Fruit fly (Drosophila melanogaster) whole organism, pupa: ENCODE data around the gene kek5.

Experiments
- CG10348 ChIP-seq: fragments of 200-800 bp; sonication (Bioruptor generic); IDR thresholded peaks from 2 replicates; pipeline ENCODE4 v1.3.6; 2022; ENCODE audit warnings: missing biosample characterization, missing genetic modification characterization
- CG12605 ChIP-seq: fragments of 200-800 bp; sonication (Bioruptor generic); IDR thresholded peaks from 2 replicates; pipeline ENCODE4 v1.3.6; 2022; ENCODE audit warnings: missing biosample characterization, missing genetic modification characterization
- CG13204 ChIP-seq: fragments of 200-800 bp; sonication (Bioruptor generic); optimal IDR thresholded peaks from 2 replicates; lab custom pipeline; 2018; ENCODE audit warnings: missing biosample characterization, mild to moderate bottlenecking, missing genetic modification characterization, moderate library complexity
- CG14655 ChIP-seq: fragments of 200-800 bp; sonication (Bioruptor generic); optimal IDR thresholded peaks from 3 replicates; lab custom pipeline; 2017; ENCODE audit warnings: mild to moderate bottlenecking, missing biosample characterization, missing genetic modification reagents, missing genetic modification characterization
- CG15710 ChIP-seq: fragments of 200-800 bp; sonication (Bioruptor generic); optimal IDR thresholded peaks from 2 replicates; lab custom pipeline; 2018; ENCODE audit warnings: missing biosample characterization, mild to moderate bottlenecking, missing genetic modification characterization, moderate library complexity
- CG17806 ChIP-seq: fragments of 200-800 bp; sonication (Bioruptor generic); optimal IDR thresholded peaks from 2 replicates; lab custom pipeline; 2018; ENCODE audit warnings: missing biosample characterization, mild to moderate bottlenecking, missing genetic modification characterization, moderate library complexity
- CG32121 ChIP-seq: fragments of 200-800 bp; sonication (Bioruptor generic); IDR thresholded peaks from 2 replicates; pipeline ENCODE4 v1.3.6; 2022; ENCODE audit warnings: missing biosample characterization, missing genetic modification characterization
- CG34367 ChIP-seq: fragments of 200-800 bp; sonication (Bioruptor generic); optimal IDR thresholded peaks from 2 replicates; lab custom pipeline; 2018; ENCODE audit warnings: missing biosample characterization, mild to moderate bottlenecking, missing genetic modification characterization
- CG4496 ChIP-seq: fragments of 200-800 bp; sonication (Bioruptor generic); IDR thresholded peaks from 3 replicates; pipeline ENCODE4 v1.3.6; 2022; ENCODE audit warnings: missing biosample characterization, missing genetic modification characterization
- CG8159 ChIP-seq: fragments of 200-800 bp; sonication (Bioruptor generic); optimal IDR thresholded peaks from 3 replicates; lab custom pipeline; 2018; ENCODE audit warnings: missing biosample characterization, mild to moderate bottlenecking, missing genetic modification characterization, moderate library complexity
- CG8301 ChIP-seq: fragments of 200-800 bp; sonication (Bioruptor generic); optimal IDR thresholded peaks from 2 replicates; lab custom pipeline; 2018; ENCODE audit warnings: missing biosample characterization, mild to moderate bottlenecking, missing genetic modification characterization
- CG9948 ChIP-seq: fragments of 200-800 bp; sonication (Bioruptor generic); optimal IDR thresholded peaks from 2 replicates; lab custom pipeline; 2018; ENCODE audit warnings: missing biosample characterization, mild to moderate bottlenecking, missing genetic modification characterization, moderate library complexity
- D1 ChIP-seq: fragments of 200-800 bp; sonication (Bioruptor generic); optimal IDR thresholded peaks from 2 replicates; lab custom pipeline; 2018; ENCODE audit warnings: missing biosample characterization, mild to moderate bottlenecking, missing genetic modification characterization, moderate library complexity
- EcR ChIP-seq: fragments of 200-800 bp; sonication (Bioruptor generic); optimal IDR thresholded peaks from 3 replicates; lab custom pipeline; 2019; ENCODE audit warnings: missing biosample characterization, missing genetic modification characterization, mild to moderate bottlenecking, moderate library complexity, missing genetic modification reagents
- Ets98B ChIP-seq: fragments of 200-800 bp; sonication (Bioruptor generic); IDR thresholded peaks from 2 replicates; pipeline ENCODE4 v1.3.6; 2022; ENCODE audit warnings: missing biosample characterization, missing genetic modification characterization
- Pif1A ChIP-seq: fragments of 200-800 bp; sonication (Bioruptor generic); optimal IDR thresholded peaks from 3 replicates; lab custom pipeline; 2016; ENCODE audit warnings: missing biosample characterization, missing genetic modification characterization
- Pif1B ChIP-seq: fragments of 200-800 bp; sonication (Bioruptor generic); optimal IDR thresholded peaks from 3 replicates; lab custom pipeline; 2016; ENCODE audit warnings: missing biosample characterization, missing genetic modification characterization
- Snoo ChIP-seq: fragments of 200-800 bp; sonication (Bioruptor generic); optimal IDR thresholded peaks from 3 replicates; lab custom pipeline; 2017; ENCODE audit warnings: missing biosample characterization, mild to moderate bottlenecking, missing genetic modification characterization, inconsistent platforms
- fd96Ca ChIP-seq: fragments of 200-800 bp; sonication (Bioruptor generic); IDR thresholded peaks from 3 replicates; pipeline ENCODE4 v1.3.6; 2022; ENCODE audit warnings: missing biosample characterization, missing genetic modification characterization
- gl ChIP-seq: fragments of 200-800 bp; sonication (Bioruptor generic); optimal IDR thresholded peaks from 2 replicates; lab custom pipeline; 2018; ENCODE audit warnings: missing biosample characterization, mild to moderate bottlenecking, missing genetic modification characterization
- rn ChIP-seq: fragments of 200-800 bp; sonication (Bioruptor generic); IDR thresholded peaks from 2 replicates; pipeline ENCODE4 v1.3.6; 2022; ENCODE audit warnings: missing biosample characterization, missing genetic modification characterization

kek5 gene

DNA sequence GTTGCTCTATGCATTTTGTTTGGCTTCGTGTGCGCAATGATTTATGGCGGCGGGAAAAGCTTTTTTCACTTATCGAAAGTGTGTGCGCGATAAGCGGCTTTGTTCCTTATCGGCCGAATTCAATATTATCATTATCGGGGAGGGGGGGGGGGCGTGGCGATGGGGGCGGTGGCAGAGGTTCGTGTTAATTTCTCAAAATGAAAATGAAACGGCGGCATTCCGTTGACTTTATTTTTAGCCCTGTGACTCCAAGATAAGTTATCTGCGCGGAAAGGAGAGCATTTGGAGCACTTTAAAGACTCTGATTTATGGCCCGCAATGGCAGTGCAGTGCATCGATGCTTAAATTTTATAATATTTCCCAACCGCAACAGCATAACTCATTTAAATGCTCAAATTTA is 68.9 kb downstream of the kek5 start:
- TF ChIP-seq CG9948 (tag; lab: Kevin White, UChicago) (no peak), Pif1A (no peak), fd96Ca (GFP tag; lab: Robert Waterston, UW) (no peak), Pif1B (GFP tag; lab: Kevin White, UChicago) (no peak), CG4496 (GFP tag; lab: Robert Waterston, UW) (no peak), CG15710 (tag; lab: Kevin White, UChicago) (no peak), D1 (tag; lab: Kevin White, UChicago) (no peak), gl (no peak), CG32121 (GFP tag; lab: Robert Waterston, UW) (no peak)

DNA sequence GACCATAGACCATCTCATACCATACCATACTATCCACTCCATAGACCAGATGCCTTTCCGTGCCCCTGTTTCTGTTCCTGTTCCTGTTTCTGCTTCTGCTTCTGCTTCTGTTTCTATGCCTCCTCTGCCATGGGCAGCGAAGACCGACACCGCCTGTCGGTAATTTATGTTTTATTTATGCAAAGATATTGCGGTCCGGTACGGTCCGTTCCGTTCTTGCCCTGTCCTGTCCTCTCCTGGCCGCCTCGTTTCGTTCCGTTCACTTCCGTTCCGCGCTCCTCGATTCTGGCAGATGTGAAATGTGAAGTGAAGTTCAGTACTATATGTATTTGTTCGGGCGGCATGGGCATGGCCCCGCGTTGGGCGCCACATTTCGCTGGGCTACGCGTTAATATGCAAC is 76.3 kb downstream of the kek5 start:
- TF ChIP-seq rn (GFP tag; lab: Robert Waterston, UW) (no peak), CG13204 (peak; percentile 36)

DNA sequence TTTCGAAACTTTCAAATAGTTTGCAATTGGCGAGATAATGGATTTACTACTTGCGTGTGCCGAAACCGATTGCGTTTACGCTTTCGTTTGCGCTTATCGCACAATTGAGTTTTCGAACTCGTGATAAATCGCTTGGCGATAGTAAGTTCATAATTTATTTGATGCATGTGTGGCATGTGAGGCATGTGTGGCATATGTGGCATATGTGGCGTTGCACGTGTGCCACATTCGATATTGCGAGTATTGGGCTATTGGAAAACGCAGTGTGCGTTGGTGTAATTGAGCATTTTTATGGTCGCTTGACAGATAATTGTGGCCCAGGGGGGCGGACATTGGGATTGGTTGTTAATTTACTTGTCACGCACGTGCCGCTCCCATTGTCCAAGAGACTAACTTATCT is 80.8 kb downstream of the kek5 start:
- TF ChIP-seq CG8301 (tag; lab: Kevin White, UChicago), result no peak
- TF ChIP-seq CG10348, result no peak
- no peak for TF ChIP-seq CG4496 (GFP tag; lab: Robert Waterston, UW)
- no peak for TF ChIP-seq D1 (tag; lab: Kevin White, UChicago)
- no peak for TF ChIP-seq CG9948 (tag; lab: Kevin White, UChicago)
- TF ChIP-seq CG14655, result no peak
- TF ChIP-seq CG13204, result no peak
- TF ChIP-seq Pif1B (GFP tag; lab: Kevin White, UChicago), result no peak
- TF ChIP-seq gl, result no peak
- no peak for TF ChIP-seq rn (GFP tag; lab: Robert Waterston, UW)
- no peak for TF ChIP-seq EcR (GFP tag; lab: Kevin White, UChicago)
- TF ChIP-seq CG15710 (tag; lab: Kevin White, UChicago), result no peak
- TF ChIP-seq CG34367 (tag; lab: Kevin White, UChicago), result no peak
- TF ChIP-seq CG12605 (GFP tag; lab: Robert Waterston, UW), result no peak
- no peak for TF ChIP-seq fd96Ca (GFP tag; lab: Robert Waterston, UW)
- no peak for TF ChIP-seq CG32121 (GFP tag; lab: Robert Waterston, UW)
- TF ChIP-seq CG17806 (tag; lab: Kevin White, UChicago), result no peak

DNA sequence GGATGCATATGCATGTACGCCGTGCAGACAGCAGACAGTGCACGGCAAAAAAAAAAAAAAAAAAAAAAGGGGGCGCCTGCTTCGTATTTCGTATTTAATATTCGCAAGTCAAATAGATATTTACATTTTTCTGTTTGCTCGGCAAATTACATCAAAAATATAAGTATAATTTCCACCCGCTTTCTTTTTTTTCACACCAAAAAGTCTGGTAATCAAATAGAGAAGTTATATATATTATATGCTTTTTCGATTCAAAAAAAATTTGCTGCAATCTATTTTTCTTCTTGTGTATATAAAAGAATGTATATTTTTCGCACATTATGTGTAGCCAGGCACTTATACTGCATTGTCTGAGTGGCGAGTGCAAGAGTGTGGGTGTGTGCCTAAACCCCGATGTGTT is 95.3 kb downstream of the kek5 start:
- TF ChIP-seq gl, result no peak
- no peak for TF ChIP-seq CG32121 (GFP tag; lab: Robert Waterston, UW)
- peak; percentile 21 for TF ChIP-seq CG9948 (tag; lab: Kevin White, UChicago)
- TF ChIP-seq CG8159, result peak; percentile 17
- no peak for TF ChIP-seq D1 (tag; lab: Kevin White, UChicago)
- no peak for TF ChIP-seq CG34367 (tag; lab: Kevin White, UChicago)
- no peak for TF ChIP-seq CG13204
- TF ChIP-seq Ets98B (GFP tag; lab: Robert Waterston, UW), result no peak
- TF ChIP-seq CG12605 (GFP tag; lab: Robert Waterston, UW), result no peak
- TF ChIP-seq CG17806 (tag; lab: Kevin White, UChicago), result peak; percentile 18
- no peak for TF ChIP-seq rn (GFP tag; lab: Robert Waterston, UW)
- TF ChIP-seq CG14655, result peak; percentile 18
- 0 out of 3 replicates have a peak, but pooled peaks have one; percentile 14 for TF ChIP-seq CG4496 (GFP tag; lab: Robert Waterston, UW)

DNA sequence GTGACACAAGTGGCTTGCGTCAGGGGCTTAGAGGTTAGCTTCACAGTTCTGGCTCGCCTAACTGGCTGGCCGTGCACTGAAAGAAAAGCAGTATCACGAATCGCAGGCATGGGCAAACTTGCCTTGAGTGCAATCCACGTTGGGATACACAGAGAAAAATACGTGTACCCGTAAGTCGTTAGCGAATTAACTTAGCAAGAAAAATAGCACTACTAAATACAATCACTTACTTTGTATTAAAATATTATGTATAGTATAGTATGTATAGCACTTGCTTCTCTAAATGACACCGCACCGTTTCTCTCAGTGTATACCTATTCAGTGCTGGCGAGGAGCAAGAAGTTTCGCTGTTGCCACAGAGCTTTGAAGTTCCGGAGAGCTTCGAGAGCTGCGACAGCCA is 100.2 kb downstream of the kek5 start:
- peak; percentile 45 for TF ChIP-seq CG9948 (tag; lab: Kevin White, UChicago)
- TF ChIP-seq CG13204, result no peak
- no peak for TF ChIP-seq CG10348
- TF ChIP-seq Ets98B (GFP tag; lab: Robert Waterston, UW), result no peak
- TF ChIP-seq CG32121 (GFP tag; lab: Robert Waterston, UW), result no peak
- peak; percentile 30 for TF ChIP-seq CG8301 (tag; lab: Kevin White, UChicago)
- TF ChIP-seq D1 (tag; lab: Kevin White, UChicago), result no peak
- no peak for TF ChIP-seq CG4496 (GFP tag; lab: Robert Waterston, UW)
- peak; percentile 42 for TF ChIP-seq CG14655
- peak; percentile 8 for TF ChIP-seq CG34367 (tag; lab: Kevin White, UChicago)
- no peak for TF ChIP-seq EcR (GFP tag; lab: Kevin White, UChicago)
- TF ChIP-seq Pif1B (GFP tag; lab: Kevin White, UChicago), result no peak
- TF ChIP-seq gl, result no peak
- peak; percentile 19 for TF ChIP-seq CG17806 (tag; lab: Kevin White, UChicago)
- no peak for TF ChIP-seq Snoo (tag; lab: Kevin White, UChicago)
- TF ChIP-seq CG8159, result peak; percentile 42
- TF ChIP-seq fd96Ca (GFP tag; lab: Robert Waterston, UW), result 0 out of 3 replicates have a peak, but pooled peaks have one; percentile 15
- TF ChIP-seq CG12605 (GFP tag; lab: Robert Waterston, UW), result no peak
- TF ChIP-seq rn (GFP tag; lab: Robert Waterston, UW), result no peak
- TF ChIP-seq CG15710 (tag; lab: Kevin White, UChicago), result peak; percentile 37
- TF ChIP-seq Pif1A, result no peak
- TF ChIP-seq, all 21 proteins: peak for 8

DNA sequence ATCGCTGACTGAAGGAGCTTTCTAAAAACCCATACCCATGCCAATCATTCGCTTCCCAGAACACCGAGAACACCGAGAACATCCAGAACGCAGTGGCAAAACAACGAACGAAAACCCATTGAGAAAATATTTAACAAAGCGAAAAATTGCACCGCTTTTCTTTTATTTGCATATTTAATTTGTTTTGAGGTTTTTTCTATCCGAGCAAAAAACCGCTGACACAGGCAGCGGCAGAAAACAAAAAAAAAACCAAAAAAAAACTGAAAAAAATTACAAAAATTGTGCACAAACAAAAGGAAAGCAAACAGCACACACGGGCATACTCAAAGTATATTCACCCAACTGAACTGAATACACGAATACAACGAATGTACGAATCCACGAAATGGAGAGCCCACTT is 108.6 kb downstream of the kek5 start:
- TF ChIP-seq CG34367 (tag; lab: Kevin White, UChicago) (no peak), CG15710 (tag; lab: Kevin White, UChicago) (no peak)

DNA sequence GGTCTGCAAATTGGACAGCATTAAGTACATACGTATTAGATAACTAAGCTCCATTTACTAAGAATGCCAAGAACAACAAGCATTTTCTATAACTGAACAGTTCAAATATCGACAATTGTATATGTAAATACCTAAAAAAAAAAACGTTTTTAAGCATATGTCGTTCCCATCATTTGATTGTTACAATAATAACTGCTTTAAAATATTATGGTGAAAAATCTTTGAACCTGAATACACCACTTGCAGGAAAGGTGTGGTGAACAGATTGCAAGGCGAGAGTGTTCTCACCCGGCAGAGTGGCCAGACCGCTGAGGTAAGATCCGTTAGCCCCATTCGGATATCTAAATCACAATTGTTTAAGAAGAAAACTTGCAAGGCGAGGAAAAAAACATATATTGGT is 121.8 kb downstream of the kek5 start, which contains the start of gene narya:
Gene narya, plus strand, starts transcription at position 301 of the 400 bp plus-strand sequence.
- TF ChIP-seq fd96Ca (GFP tag; lab: Robert Waterston, UW) (no peak), EcR (GFP tag; lab: Kevin White, UChicago) (no peak), CG32121 (GFP tag; lab: Robert Waterston, UW) (no peak), CG8301 (tag; lab: Kevin White, UChicago) (no peak), CG8159 (no peak), CG9948 (tag; lab: Kevin White, UChicago) (no peak), CG4496 (GFP tag; lab: Robert Waterston, UW) (no peak), CG34367 (tag; lab: Kevin White, UChicago) (no peak), CG12605 (GFP tag; lab: Robert Waterston, UW) (no peak), Ets98B (GFP tag; lab: Robert Waterston, UW) (no peak), rn (GFP tag; lab: Robert Waterston, UW) (no peak), CG10348 (no peak)
